Fruit fly (Drosophila melanogaster) whole organism, embryonic: Measurements from ENCODE around the gene axo.

Experiments used
- E2f1 ChIP-seq: fragments of 200-800 bp; sonication (Bioruptor generic); IDR thresholded peaks from 2 replicates; pipeline ENCODE4 v1.3.6; 2022; ENCODE audit warnings: missing biosample characterization, missing genetic modification characterization
- croc ChIP-seq: fragments of 200-800 bp; sonication (Bioruptor generic); conservative IDR thresholded peaks from 3 replicates; pipeline ENCODE4 v1.3.6; 2022; ENCODE audit warnings: missing biosample characterization, missing genetic modification characterization
- dpn ChIP-seq, 2 experiments: fragments of 200-800 bp; sonication (Bioruptor generic); optimal IDR thresholded peaks; 3 replicates each; lab custom pipeline; 2016; ENCODE audit warnings: missing biosample characterization in 2 of 2, missing genetic modification characterization in 2 of 2

DNA sequence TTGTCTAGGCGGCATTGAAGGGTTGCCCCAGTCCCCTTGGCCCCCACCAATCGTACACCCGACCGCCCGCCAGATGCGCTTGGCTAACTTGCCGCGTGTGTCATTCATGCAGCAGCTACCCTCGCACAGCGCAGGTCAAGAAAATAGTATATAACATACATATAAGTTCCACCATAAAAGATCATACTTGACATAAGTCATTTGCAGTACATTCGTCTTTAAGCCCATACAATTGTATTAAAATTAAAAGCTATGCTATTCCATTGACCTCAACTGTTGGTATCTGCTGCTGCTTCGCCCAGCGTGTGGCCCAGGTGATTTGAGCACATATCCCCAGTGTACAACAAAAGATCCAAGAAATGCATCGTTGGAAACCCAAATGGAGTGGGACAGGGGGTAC lies 75.8 kb downstream of the axo start:
- TF ChIP-seq dpn (GFP tag; optimal IDR thresholded peaks at IDR 0.05; lab: Kevin White, UChicago) (peak; percentile 58 to 64), croc (GFP tag; lab: Robert Waterston, UW) (peak; percentile 68), E2f1 (GFP tag; lab: Robert Waterston, UW) (peak; percentile 84)
